Worm (Caenorhabditis elegans) whole organism, L4/young adult: ENCODE data around the gene msa-1.

ENCODE experiments used
- W03F9.2 ChIP-seq: fragments of 150-350 bp; optimal IDR thresholded peaks from 2 replicates; lab custom pipeline; 2014; ENCODE audit warnings: missing biosample characterization, missing genetic modification characterization
- dao-5 ChIP-seq: sonication (generic microtip); optimal IDR thresholded peaks from 2 replicates; lab custom pipeline; 2016; ENCODE audit warnings: missing genotype, missing genetic modification characterization, moderate library complexity, missing compliant biosample characterization
- him-1 ChIP-seq: sonication (generic microtip); optimal IDR thresholded peaks from 2 replicates; lab custom pipeline; 2016; ENCODE audit warnings: missing genotype, missing genetic modification reagents, missing genetic modification characterization, missing compliant biosample characterization

Gene msa-1

DNA sequence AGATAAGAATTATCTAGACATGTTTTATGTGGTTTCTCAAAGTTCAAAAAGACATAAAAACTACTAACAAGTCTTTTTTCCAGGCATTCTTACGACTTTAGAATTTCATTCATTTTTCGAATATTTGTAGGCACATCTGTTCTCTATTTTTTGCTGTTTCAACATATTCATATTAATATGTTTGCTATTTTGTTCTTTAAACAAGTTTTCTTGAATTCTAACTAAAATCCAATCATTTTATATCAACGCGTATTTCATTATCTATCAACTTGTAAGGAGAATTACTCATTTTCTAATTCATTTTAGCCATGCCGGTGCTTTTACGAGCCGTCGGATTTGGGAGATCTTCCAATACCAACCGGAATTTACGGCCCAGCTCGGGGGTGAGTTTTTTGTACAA lies 6.3 kb upstream of the msa-1 start, which contains the start of gene twk-8:
TSS of gene twk-8 (plus strand) at position 301 of the 400 bp plus-strand sequence.
- TF ChIP-seq dao-5 (tag; lab: Kevin White, UChicago) (no peak), him-1 (no peak), W03F9.2 (tag; lab: Kevin White, UChicago) (no peak)

DNA sequence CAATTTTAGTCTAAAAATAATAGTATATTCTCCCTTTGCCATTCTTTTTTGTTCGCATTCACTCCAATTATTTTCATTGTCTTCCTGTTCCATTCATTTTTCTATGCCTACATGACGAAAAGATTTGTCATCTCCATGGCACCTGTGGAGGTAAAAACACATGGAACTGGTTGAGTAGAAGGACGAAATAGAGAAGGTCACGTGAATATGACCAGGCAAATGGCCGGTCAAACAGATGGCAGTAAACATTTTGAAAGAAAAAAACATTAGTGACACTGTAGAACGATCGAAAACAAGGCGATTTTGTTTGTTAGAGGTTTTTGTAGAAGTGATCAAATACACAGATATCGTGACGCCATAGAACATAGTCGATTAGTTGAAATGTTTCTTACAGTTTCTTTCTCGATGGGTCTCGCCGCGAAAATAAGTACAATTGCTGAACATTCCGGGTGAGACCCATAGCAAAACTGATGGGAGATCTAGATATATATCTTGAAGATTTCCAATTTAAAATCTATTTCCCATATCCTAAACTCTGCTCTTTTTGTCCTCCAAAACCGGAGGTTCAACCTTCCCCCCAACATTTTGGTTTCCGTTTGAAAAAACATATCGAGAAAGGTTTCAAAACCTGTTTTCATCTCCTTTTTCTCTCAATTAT lies 2.3 kb downstream of the msa-1 start:
- TF ChIP-seq W03F9.2 (tag; lab: Kevin White, UChicago), result no peak
- TF ChIP-seq him-1, result no peak
- TF ChIP-seq dao-5 (tag; lab: Kevin White, UChicago), result no peak

DNA sequence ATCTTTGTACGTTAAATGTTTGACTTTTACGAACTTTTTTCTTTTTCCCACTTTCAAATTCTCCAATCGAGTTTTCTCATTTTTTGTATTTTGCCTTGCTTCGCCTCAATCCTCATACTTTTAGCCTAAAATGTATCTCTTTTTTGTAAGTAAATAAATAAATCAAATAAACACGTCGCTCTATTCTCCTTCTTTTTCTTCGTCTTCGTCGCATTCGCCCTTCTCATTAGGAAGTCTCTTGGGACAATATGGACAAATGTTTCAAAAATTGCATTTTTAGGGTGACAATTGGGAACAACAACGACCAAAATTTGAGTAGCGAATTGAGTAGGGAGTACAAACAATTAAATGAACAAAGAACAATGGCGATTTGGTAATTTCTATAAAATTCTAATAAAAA lies 3.6 kb downstream of the msa-1 start:
- TF ChIP-seq him-1, result peak; percentile 17
- TF ChIP-seq W03F9.2 (tag; lab: Kevin White, UChicago), result no peak
- TF ChIP-seq dao-5 (tag; lab: Kevin White, UChicago), result no peak

DNA sequence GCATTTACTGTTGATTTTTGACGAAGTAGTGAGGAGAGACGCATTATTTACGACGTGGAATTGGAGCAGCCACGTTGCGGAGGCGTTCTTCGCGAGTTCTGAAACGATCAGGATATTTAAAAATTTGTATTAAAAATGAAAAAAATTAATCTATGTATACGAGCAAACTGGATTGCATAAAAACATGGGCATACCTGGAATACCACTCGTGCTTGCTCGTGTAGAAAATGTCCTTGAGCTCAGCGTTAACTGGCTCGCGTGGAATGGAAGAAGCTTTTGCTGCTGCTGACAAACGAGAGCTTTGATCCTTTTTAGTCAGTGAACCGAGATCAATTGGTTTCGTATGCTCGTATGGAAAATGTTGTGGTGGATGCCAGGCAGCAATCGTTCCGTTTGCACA lies 5.5 kb downstream of the msa-1 start, which contains the start of gene lpl-1:
TSS of gene lpl-1 (minus strand) at position 101 of the 400 bp plus-strand sequence.
- TF ChIP-seq W03F9.2 (tag; lab: Kevin White, UChicago), result no peak
- TF ChIP-seq dao-5 (tag; lab: Kevin White, UChicago), result no peak
- no peak for TF ChIP-seq him-1

DNA sequence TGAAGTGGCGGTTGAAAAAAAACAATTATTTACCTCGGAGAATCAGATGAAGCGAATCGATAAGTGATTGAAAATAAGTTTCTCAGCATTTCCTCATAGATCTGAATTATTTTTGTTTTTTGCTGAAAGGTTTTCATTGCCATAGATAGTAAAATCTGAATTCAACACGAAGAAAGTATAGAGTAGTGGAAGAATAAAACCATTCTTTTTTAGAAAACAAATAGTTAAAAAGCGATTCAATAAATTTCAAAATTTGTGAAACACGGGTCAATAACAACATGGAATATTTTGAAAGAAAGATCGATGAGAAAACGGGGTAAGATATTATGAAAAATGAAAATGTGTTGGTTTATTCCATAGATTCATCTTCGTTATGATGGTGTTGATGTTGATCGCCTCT lies 6.0 kb downstream of the msa-1 start, which contains the start of gene mrpl-42:
TSS of gene mrpl-42 (minus strand) at position 101 of the 400 bp plus-strand sequence.
- TF ChIP-seq him-1 (no peak), W03F9.2 (tag; lab: Kevin White, UChicago) (no peak), dao-5 (tag; lab: Kevin White, UChicago) (no peak)

DNA sequence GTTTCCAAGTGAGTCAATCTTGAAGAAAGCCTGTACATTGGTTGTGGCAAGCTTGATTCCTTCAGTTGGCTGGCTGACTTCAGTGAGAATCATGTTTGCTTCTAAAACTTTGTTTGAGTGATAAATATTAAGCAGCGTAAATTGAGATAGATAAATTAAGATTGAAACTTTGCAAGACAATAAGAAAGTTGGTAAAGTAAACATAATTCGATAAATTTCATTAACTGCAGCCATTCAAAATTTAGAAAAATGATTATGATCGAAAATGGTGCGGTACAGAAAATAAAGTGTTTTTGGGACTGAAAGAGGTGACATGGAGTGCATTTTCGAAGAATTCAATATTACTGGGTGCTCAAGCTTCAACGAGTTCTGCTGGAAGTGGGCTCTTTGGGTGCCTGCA lies 7.2 kb downstream of the msa-1 start, which contains the start of gene icln-1:
TSS of gene icln-1 (minus strand) at position 101 of the 400 bp plus-strand sequence.
- no peak for TF ChIP-seq dao-5 (tag; lab: Kevin White, UChicago)
- TF ChIP-seq W03F9.2 (tag; lab: Kevin White, UChicago), result no peak
- no peak for TF ChIP-seq him-1

DNA sequence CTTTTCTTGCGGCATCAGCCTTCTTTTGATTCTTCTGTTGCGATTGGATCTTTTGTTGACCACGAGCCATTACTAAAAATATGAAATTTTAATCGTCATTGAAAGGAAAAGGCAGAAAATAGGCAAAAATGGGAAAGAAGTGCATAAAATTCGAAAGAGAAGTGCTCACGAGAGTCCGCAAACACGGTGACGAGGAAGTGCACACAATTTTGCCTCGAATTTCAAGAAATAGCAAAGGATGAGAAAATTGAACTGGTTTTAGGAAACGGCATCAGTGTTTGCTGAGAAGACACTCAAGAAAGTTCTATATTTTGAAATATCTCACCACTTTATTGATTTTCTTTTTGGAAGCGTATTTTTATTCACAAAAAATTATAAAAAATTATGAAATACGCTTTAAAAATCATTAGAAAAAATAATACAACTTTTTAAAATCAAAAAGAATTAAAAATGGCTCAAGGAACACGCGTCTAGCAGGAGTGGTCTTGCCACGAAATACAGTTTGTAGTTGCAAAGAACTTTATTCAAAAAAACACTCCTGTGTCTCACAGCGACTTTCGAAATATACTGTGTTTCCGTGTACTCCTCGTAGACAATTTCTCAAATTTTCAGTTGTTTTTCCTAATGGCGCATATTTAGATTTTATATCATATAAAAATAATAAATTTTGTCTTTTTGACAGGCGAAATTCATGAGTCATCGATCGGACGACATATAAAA lies 7.9 kb downstream of the msa-1 start, which contains the start of the genes znf-706 and cpna-3:
TSS of gene znf-706 (minus strand) at position 72 of the 720 bp plus-strand sequence.
TSS of gene cpna-3 (plus strand) at position 683 of the 720 bp plus-strand sequence.
- TF ChIP-seq W03F9.2 (tag; lab: Kevin White, UChicago), result peak; percentile 52
- no peak for TF ChIP-seq him-1

DNA sequence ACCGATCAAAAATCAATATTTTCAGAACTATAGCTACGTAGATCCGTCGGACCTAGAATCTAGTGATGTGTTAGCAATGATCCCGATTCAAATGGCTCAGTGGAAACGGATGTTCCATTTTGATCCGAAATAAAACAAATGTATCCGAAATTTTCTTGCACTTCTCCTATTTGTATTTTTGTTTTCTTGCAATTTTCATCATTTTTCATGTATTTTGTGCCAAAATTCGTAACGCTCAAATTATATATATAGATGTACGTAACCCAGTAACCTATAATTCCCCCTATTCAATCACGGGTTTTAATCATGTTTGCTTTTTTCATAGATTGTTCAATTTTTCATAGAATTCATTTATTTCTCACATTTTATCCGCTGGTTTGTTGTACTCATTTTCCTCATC lies 10.5 kb downstream of the msa-1 start, which contains the start of gene gldi-10:
TSS of gene gldi-10 (plus strand) at position 301 of the 400 bp plus-strand sequence.
- TF ChIP-seq him-1, result no peak
- no peak for TF ChIP-seq dao-5 (tag; lab: Kevin White, UChicago)

DNA sequence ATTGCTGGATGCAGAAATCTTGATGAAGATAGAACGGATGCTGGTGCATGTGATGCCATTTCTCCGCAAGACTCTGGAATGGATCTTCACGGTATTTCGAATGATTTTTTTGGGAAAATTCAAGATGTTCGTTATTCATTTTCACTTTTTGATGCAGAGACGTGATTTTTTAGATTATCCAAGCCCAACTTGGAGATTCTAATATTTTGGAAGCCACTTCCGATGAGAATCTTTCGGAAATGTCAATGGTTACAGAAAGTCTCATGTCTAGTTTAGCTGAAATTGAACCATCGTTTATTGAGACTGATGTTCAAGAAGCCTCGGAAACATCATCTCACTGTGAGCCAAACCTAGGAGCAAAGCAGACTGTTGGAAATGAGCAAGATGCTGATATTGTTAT lies 12.4 kb downstream of the msa-1 start:
- no peak for TF ChIP-seq W03F9.2 (tag; lab: Kevin White, UChicago)
- TF ChIP-seq dao-5 (tag; lab: Kevin White, UChicago), result no peak
- no peak for TF ChIP-seq him-1

DNA sequence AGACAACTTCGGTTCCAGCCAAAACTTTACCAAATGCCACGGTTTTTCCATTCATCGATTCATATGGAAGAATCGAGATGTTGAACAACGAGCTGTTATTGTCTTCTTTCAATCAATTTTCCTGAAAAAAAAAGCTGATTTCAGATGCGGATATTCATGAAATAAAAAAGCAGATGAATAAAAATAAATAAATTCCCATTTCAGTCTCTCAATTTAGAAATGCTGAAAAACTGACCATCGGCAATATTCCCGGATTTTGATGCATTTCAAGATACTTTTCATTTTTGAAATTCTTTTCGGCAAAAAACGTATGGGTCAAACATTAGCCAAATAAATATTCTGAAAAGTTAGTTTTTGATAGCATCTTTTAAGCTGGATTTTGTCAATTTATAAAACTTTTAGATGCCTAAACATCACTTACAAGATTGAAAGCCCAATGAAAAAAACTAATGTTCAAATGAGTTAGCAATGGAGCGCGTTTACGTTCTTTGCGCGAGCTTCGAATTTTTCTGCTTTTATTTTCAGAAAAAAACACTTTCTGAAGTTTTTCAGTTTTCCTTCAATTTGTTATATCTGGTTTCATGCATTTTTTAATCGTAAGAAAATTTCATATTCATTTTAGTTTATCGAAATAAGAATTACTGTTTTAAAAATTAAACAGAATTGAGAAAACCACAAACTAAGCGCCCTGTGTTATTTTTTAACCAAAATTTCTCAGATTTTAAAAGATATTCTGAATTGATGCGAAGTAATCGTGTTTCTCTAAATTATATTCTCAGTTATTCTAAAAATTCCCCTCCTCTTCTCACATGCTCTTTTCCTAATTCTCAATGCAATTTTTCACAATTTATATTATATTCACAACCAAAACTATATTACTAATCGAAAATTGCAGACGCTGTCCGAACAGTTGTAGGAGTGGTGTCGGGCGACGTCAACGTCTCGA lies 15.9 kb downstream of the msa-1 start, which contains the start of the genes C01F6.14 and fem-3:
TSS of gene C01F6.14 (minus strand) at position 51 of the 946 bp plus-strand sequence.
TSS of gene fem-3 (plus strand) at position 896 of the 946 bp plus-strand sequence.
- TF ChIP-seq W03F9.2 (tag; lab: Kevin White, UChicago) (no peak), him-1 (no peak), dao-5 (tag; lab: Kevin White, UChicago) (no peak)

DNA sequence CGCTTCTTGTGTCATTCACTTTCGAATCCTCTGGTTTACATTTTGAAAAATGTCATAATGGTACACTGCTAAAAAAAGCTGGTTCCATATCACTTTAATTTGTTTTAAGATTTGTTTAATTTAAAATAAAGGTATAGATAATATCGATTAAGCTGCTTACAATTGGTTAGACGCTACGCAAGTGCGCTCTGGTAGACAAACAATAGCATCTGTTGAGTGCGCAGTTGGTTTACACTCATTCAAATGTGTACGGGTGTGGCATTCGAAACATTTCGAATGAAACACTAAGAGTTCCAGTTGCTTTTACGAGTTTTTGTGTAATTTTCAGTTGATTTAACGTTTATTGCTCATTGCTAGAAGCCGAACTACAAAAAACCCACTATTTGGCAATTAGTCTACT lies 19.1 kb downstream of the msa-1 start:
- no peak for TF ChIP-seq him-1
- TF ChIP-seq dao-5 (tag; lab: Kevin White, UChicago), result no peak
- TF ChIP-seq W03F9.2 (tag; lab: Kevin White, UChicago), result no peak

DNA sequence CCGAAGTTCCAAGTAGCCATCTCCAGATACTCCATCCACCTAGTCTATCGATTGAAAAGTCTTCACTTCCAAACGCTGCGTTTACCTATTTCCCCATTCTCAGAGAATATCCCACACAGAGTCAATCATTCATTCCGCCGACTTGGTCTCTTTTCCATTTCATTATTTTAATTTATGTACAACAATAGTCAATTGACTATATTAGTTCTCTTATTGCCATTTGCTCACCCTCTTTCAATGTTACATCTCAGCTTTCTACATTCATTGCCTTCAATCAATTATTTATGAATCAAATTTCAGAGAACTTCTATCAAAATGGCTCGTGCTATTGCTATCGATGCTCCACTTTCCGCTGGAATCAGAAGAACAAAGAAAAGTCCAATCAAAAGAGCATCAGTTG lies 20.2 kb downstream of the msa-1 start, which contains the start of gene aly-1:
TSS of gene aly-1 (plus strand) at position 301 of the 400 bp plus-strand sequence.
- no peak for TF ChIP-seq him-1
- no peak for TF ChIP-seq dao-5 (tag; lab: Kevin White, UChicago)
- no peak for TF ChIP-seq W03F9.2 (tag; lab: Kevin White, UChicago)

DNA sequence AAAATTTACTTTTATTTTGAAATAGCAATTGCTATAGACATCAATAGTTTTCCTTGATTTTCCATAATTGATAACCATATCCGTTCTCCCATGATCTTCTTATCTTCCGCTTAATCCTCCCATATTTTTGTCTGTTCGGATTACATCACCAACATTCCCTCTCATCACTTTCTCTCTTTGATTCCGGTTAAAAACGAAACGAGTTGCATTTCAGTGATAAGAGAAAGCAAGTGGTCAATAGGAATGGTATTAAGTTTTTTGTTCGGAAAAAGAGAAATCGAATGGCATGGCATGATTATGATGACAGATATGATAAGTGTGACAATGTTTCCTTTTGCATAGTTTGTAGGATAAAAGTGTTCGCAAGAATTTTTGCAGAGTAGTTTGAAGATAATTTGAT lies 23.6 kb downstream of the msa-1 start:
- TF ChIP-seq dao-5 (tag; lab: Kevin White, UChicago) (no peak), him-1 (no peak), W03F9.2 (tag; lab: Kevin White, UChicago) (no peak)
